Worm (Caenorhabditis elegans): Measurements from ENCODE around the gene Y116A8C.30.

Gene Y116A8C.30

ce11 chrIV:17093701-17094100 lies 9.8 kb downstream of the Y116A8C.30 start, which contains the start of gene Y116A8C.29:
Gene Y116A8C.29 (plus strand): TSS chrIV:17094028.
- TF ChIP-seq lsy-27 (tag; optimal IDR thresholded peaks at IDR 0.05; ENCODE audit: borderline replicate concordance, insufficient read depth) (no peak), hmg-1.2 (GFP tag; IDR thresholded peaks at IDR 0.05) (peak; percentile 7; the same call in 1 of the 2 replicates), mes-4 (tag; optimal IDR thresholded peaks at IDR 0.05) (no peak), madf-8 (GFP tag; conservative IDR thresholded peaks at IDR 0.05) (no peak), ceh-58 (GFP tag; IDR thresholded peaks at IDR 0.05) (no peak), dox-1 (GFP tag; IDR thresholded peaks at IDR 0.05) (no peak), let-526 (GFP tag; IDR thresholded peaks at IDR 0.05) (no peak), dpl-1 (GFP tag; optimal IDR thresholded peaks at IDR 0.05) (no peak), nhr-80 (tag; optimal IDR thresholded peaks at IDR 0.05) (no peak), ztf-18 (tag; optimal IDR thresholded peaks at IDR 0.05) (no peak), pha-4 (tag; optimal IDR thresholded peaks at IDR 0.05) (peak; percentile 36), Y95B8A.8 (GFP tag; IDR thresholded peaks at IDR 0.05) (no peak)

- TF ChIP-seq xnd-1 (tag; optimal IDR thresholded peaks at IDR 0.05) (no peak), lir-1 (GFP tag; conservative IDR thresholded peaks at IDR 0.05) (no peak), dpl-1 (GFP tag; optimal IDR thresholded peaks at IDR 0.05) (no peak), lin-35 (GFP tag; optimal IDR thresholded peaks at IDR 0.05) (no peak), hlh-12 (tag; optimal IDR thresholded peaks at IDR 0.05) (no peak), ztf-28 (GFP tag; IDR thresholded peaks at IDR 0.05) (0 out of 2 replicates have a peak, but pooled peaks have one; percentile 68), lin-40 (tag; optimal IDR thresholded peaks at IDR 0.05) (no peak), egrh-3 (GFP tag; IDR thresholded peaks at IDR 0.05) (no peak), rec-8 (tag; optimal IDR thresholded peaks at IDR 0.05) (no peak), madf-10 (tag; optimal IDR thresholded peaks at IDR 0.05) (no peak), zim-3 (tag; optimal IDR thresholded peaks at IDR 0.05) (peak; percentile 57), ceh-100 (GFP tag; IDR thresholded peaks at IDR 0.05) (peak; percentile 26), nfya-2 (GFP tag; IDR thresholded peaks at IDR 0.05) (no peak), F33H1.4 (GFP tag; IDR thresholded peaks at IDR 0.05) (no peak), B0261.1 (tag; optimal IDR thresholded peaks at IDR 0.05) (no peak), aptf-3 (GFP tag; IDR thresholded peaks at IDR 0.05) (no peak), lsl-1 (GFP tag; optimal IDR thresholded peaks at IDR 0.05) (no peak), nhr-80 (tag; optimal IDR thresholded peaks at IDR 0.05) (no peak), snpc-1.3 (tag; optimal IDR thresholded peaks at IDR 0.05; ENCODE audit: insufficient read depth) (no peak), F52B5.7 (tag; optimal IDR thresholded peaks at IDR 0.05) (peak; percentile 39), F55B11.4 (tag; optimal IDR thresholded peaks at IDR 0.05; ENCODE audit: borderline replicate concordance, insufficient read depth) (no peak), attf-6 (GFP tag; IDR thresholded peaks at IDR 0.05) (peak; percentile 92), C17E4.6 (GFP tag; IDR thresholded peaks at IDR 0.05) (no peak), mxl-1 (tag; optimal IDR thresholded peaks at IDR 0.05) (peak; percentile 17), ztf-3 (GFP tag; optimal IDR thresholded peaks at IDR 0.05) (no peak), athp-1 (tag; optimal IDR thresholded peaks at IDR 0.05) (peak; percentile 63), K11D2.4 (GFP tag; IDR thresholded peaks at IDR 0.05) (no peak), mes-4 (tag; optimal IDR thresholded peaks at IDR 0.05) (peak; percentile 31), unc-62 (GFP tag; optimal IDR thresholded peaks at IDR 0.05) (no peak), him-1 (tag; optimal IDR thresholded peaks at IDR 0.05) (peak; percentile 37), ztf-22 (GFP tag; optimal IDR thresholded peaks at IDR 0.05) (no peak), repo-1 (tag; optimal IDR thresholded peaks at IDR 0.05) (peak; percentile 55), unc-130 (GFP tag; optimal IDR thresholded peaks at IDR 0.05) (no peak), Y53F4B.3 (GFP tag; IDR thresholded peaks at IDR 0.05) (no peak), dpff-1 (tag; optimal IDR thresholded peaks at IDR 0.05) (no peak), madf-6 (GFP tag; IDR thresholded peaks at IDR 0.05) (peak; percentile 39; the same call in 1 of the 2 replicates), D2030.7 (GFP tag; IDR thresholded peaks at IDR 0.05) (0 out of 2 replicates have a peak, but pooled peaks have one; percentile 39), ZK185.1 (tag; optimal IDR thresholded peaks at IDR 0.05; ENCODE audit: poor library complexity, severe bottlenecking) (no peak), F22D6.2 (tag; optimal IDR thresholded peaks at IDR 0.05) (no peak)
Observed at ce11 chrIV:17088849-17089248, 14.7 kb downstream of the Y116A8C.30 start, which contains the start of gene Y116A8C.43. Gene Y116A8C.43 (plus strand): TSS chrIV:17088851.
